Worm (Caenorhabditis elegans) whole organism, early embryonic: Measurements from ENCODE around the gene cyn-17.

Experiments
- B0310.2 ChIP-seq: sonication (generic microtip); optimal IDR thresholded peaks from 2 replicates; lab custom pipeline; 2016; ENCODE audit warnings: mild to moderate bottlenecking, missing genetic modification characterization, missing compliant biosample characterization
- F13C5.2 ChIP-seq: sonication (generic microtip); optimal IDR thresholded peaks from 2 replicates; lab custom pipeline; 2017; ENCODE audit warnings: mild to moderate bottlenecking, missing genetic modification characterization, inconsistent platforms, missing compliant biosample characterization
- aly-1 ChIP-seq: sonication (generic microtip); optimal IDR thresholded peaks from 2 replicates; lab custom pipeline; 2016; ENCODE audit warnings: missing genetic modification characterization, missing compliant biosample characterization
- ama-1 ChIP-seq: fragments of 150-350 bp; optimal IDR thresholded peaks from 2 replicates; lab custom pipeline; 2014
- ceh-13 ChIP-seq: fragments of 200-800 bp; sonication (Bioruptor generic); optimal IDR thresholded peaks from 2 replicates; lab custom pipeline; 2018; ENCODE audit warnings: mild to moderate bottlenecking, missing genetic modification characterization, missing compliant biosample characterization
- ceh-36 ChIP-seq: sonication (generic microtip); optimal IDR thresholded peaks from 2 replicates; lab custom pipeline; 2016; ENCODE audit warnings: missing genetic modification characterization, inconsistent platforms, missing compliant biosample characterization
- ets-7 ChIP-seq: sonication (generic microtip); optimal IDR thresholded peaks from 2 replicates; lab custom pipeline; 2016; ENCODE audit warnings: missing genotype, missing genetic modification characterization, missing compliant biosample characterization
- flt-1 ChIP-seq: fragments of 200-800 bp; sonication (Bioruptor generic); IDR thresholded peaks from 2 replicates; pipeline ENCODE4 v1.3.6; 2022; ENCODE audit warnings: missing genetic modification characterization, missing compliant biosample characterization
- hmbx-1 ChIP-seq: sonication (generic microtip); optimal IDR thresholded peaks from 2 replicates; lab custom pipeline; 2016; ENCODE audit warnings: mild to moderate bottlenecking, missing genetic modification characterization, missing compliant biosample characterization
- hmg-4 ChIP-seq: fragments of 200-800 bp; sonication (Bioruptor generic); optimal IDR thresholded peaks from 2 replicates; lab custom pipeline; 2018; ENCODE audit warnings: mild to moderate bottlenecking, missing genetic modification characterization, missing compliant biosample characterization
- hnd-1 ChIP-seq: sonication (generic microtip); optimal IDR thresholded peaks from 2 replicates; lab custom pipeline; 2016; ENCODE audit warnings: missing genetic modification characterization, missing compliant biosample characterization
- pes-1 ChIP-seq: fragments of 200-800 bp; sonication (Bioruptor generic); IDR thresholded peaks from 2 replicates; pipeline ENCODE4 v1.3.6; 2022; ENCODE audit warnings: missing genetic modification reagents, missing genetic modification characterization, missing compliant biosample characterization
- scrt-1 ChIP-seq: fragments of 200-800 bp; sonication (Bioruptor generic); IDR thresholded peaks from 2 replicates; pipeline ENCODE4 v1.3.6; 2022; ENCODE audit warnings: missing genetic modification characterization, missing compliant biosample characterization
- sea-1 ChIP-seq: fragments of 200-800 bp; sonication (Bioruptor generic); conservative IDR thresholded peaks from 2 replicates; pipeline ENCODE4 v1.3.6; 2022; ENCODE audit warnings: missing genetic modification characterization, missing compliant biosample characterization
- tbx-11 ChIP-seq: fragments of 200-800 bp; sonication (Bioruptor generic); IDR thresholded peaks from 2 replicates; pipeline ENCODE4 v1.3.6; 2022; ENCODE audit warnings: missing genetic modification characterization, missing compliant biosample characterization
- tbx-37 ChIP-seq: fragments of 200-800 bp; sonication (Bioruptor generic); conservative IDR thresholded peaks from 2 replicates; pipeline ENCODE4 v1.3.6; 2022; ENCODE audit warnings: missing genetic modification reagents, missing genetic modification characterization, missing compliant biosample characterization
- tra-4 ChIP-seq: sonication (generic microtip); optimal IDR thresholded peaks from 2 replicates; lab custom pipeline; 2017; ENCODE audit warnings: missing genetic modification characterization, missing compliant biosample characterization

Gene cyn-17

DNA sequence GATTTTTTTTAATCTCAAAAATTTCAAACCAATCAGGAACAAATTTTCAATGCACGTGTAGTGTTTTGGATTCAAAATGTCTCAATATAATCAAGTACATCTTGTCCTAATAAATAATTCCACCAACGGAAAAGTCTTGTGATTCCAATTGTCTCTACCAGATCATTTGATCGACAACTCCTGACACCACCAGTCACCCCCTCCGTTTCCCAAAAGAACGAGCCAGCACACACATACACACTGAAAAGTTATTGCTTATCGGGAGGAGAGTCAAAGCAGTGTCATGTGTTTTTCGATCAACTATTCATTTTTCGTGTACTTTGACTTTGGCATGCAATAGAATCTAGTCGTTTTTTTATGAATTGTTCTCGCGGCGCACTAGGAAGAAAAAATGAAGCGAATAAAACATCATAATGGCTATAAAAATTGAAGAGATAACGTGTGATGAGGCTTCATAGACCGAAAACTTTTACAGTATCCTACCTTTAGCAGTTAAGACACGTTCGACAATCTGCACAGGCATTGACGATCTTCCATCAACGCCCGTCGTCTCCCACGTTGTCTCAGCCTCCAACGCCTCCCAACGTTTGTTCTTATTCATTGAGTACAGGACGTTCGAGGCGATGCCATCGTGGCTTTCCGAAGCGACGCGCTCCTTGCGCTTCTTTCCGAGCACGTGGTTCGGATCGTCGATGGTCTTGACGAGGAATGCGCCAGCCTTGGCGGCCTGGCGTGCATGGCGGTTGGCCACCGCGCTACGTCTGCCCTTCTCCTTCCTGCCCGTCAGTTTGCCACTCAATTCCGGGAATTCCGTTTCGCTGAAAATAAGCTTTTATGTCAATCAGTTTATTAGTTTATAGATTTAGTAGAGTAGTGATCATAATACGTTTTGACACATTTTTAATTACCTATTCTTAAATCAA is 44.2 kb downstream of the cyn-17 start:
- peak; percentile 53 for TF ChIP-seq aly-1
- TF ChIP-seq sea-1 (GFP tag; lab: Robert Waterston, UW), result no peak

- no peak for TF ChIP-seq sea-1 (GFP tag; lab: Robert Waterston, UW)
- no peak for TF ChIP-seq tbx-37
- no peak for TF ChIP-seq tbx-11 (GFP tag; lab: Robert Waterston, UW)
- TF ChIP-seq pes-1, result no peak
- TF ChIP-seq F13C5.2, result no peak
- TF ChIP-seq scrt-1 (GFP tag; lab: Robert Waterston, UW), result no peak
- TF ChIP-seq B0310.2 (tag; lab: Kevin White, UChicago), result no peak
- no peak for TF ChIP-seq ceh-36
- TF ChIP-seq ets-7 (tag; lab: Kevin White, UChicago), result no peak
- TF ChIP-seq aly-1, result no peak
- no peak for TF ChIP-seq flt-1
- no peak for TF ChIP-seq ama-1
- no peak for TF ChIP-seq hmbx-1 (tag; lab: Kevin White, UChicago)
- TF ChIP-seq tra-4 (tag; lab: Kevin White, UChicago), result no peak
- TF ChIP-seq ceh-13 (GFP tag; lab: Kevin White, UChicago), result no peak
- TF ChIP-seq hnd-1 (tag; lab: Kevin White, UChicago), result no peak
- TF ChIP-seq hmg-4 (GFP tag; lab: Kevin White, UChicago), result no peak
Observed at ce11 chrV:5844349-5844760, 44.9 kb downstream of the cyn-17 start.

DNA sequence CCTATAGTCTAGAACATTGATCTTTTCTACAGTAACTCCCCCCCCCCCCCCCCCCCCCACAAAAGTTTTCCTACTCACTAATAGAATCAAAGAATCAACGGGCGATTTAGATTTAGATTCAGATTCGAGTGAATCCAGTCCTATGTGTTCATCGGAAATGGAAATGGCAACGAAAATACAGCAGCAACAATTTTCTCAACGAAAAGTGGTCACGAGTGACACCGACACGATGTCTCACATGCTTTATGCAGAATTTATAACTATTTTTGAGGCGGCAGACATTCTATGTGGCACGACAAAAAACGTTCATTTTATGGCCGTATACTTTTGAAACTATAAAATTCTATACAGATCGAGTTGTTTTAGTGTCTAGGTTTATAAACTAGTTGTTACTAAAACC is 45.7 kb downstream of the cyn-17 start:
- TF ChIP-seq hmg-4 (GFP tag; lab: Kevin White, UChicago) (no peak), pes-1 (no peak), F13C5.2 (no peak), hmbx-1 (tag; lab: Kevin White, UChicago) (no peak), tra-4 (tag; lab: Kevin White, UChicago) (no peak), B0310.2 (tag; lab: Kevin White, UChicago) (no peak), ceh-36 (no peak), flt-1 (no peak), ets-7 (tag; lab: Kevin White, UChicago) (no peak), scrt-1 (GFP tag; lab: Robert Waterston, UW) (no peak), aly-1 (no peak), tbx-37 (no peak), sea-1 (GFP tag; lab: Robert Waterston, UW) (no peak)

ce11 chrV:5845669-5846189 is 46.3 kb downstream of the cyn-17 start, which contains the start of gene F26F12.3:
Gene F26F12.3, minus strand, starts transcription at chrV:5845719.
- TF ChIP-seq hmg-4 (GFP tag; lab: Kevin White, UChicago) (peak; percentile 21), ama-1 (no peak)

DNA sequence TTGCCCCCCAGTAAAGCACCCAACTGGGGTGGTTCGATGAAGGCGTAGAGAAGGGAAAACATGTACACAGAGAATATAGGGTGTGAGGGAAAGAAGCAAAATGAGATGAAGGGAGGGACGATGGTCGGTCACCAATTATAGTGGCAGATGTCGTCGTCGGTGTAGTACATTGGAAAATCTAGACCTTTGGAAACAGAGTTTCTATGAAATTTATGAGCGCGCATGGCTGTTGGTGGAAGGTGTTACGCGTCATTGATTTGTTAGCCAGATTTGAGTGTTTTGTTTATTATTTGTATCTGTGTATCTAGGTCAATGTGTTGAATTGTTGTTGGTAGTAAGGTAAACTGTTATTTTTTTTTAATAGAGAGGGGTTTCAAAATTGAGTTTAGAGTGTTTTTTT is 47.3 kb downstream of the cyn-17 start:
- no peak for TF ChIP-seq ceh-13 (GFP tag; lab: Kevin White, UChicago)
- TF ChIP-seq hmg-4 (GFP tag; lab: Kevin White, UChicago), result peak; percentile 41
- peak; percentile 31 for TF ChIP-seq aly-1
- TF ChIP-seq B0310.2 (tag; lab: Kevin White, UChicago), result no peak

DNA sequence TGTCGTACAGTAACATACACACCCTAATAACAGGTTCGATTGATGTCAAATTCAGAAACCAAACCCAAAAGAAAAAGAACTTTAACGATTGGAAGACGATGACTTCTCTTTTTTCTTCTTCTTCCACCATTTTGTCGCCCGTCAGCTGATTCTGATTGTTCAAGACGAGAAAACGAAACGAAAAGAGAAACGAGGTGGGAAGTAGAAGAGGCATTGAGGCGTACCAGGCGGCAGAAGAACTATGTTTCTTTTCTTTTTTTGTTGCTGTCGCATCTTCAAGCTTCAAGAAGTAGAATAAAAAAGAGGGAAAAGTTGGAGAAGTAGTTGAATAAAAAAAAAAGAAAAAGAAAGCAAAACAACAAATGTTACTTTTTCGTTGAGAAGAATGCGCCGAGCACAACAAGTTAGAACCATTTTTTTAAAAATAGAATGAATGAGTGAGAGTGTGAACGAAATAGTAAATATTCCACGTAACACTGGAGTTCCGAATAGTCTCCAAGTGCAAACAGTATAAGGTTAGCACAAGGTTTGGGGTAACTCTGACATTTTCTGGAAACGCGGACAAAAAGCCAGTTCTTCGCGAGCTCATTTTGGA is 48.6 kb downstream of the cyn-17 start:
- TF ChIP-seq ets-7 (tag; lab: Kevin White, UChicago), result no peak
- no peak for TF ChIP-seq ceh-36
- no peak for TF ChIP-seq sea-1 (GFP tag; lab: Robert Waterston, UW)
- TF ChIP-seq ama-1, result no peak
- no peak for TF ChIP-seq tbx-37
- no peak for TF ChIP-seq B0310.2 (tag; lab: Kevin White, UChicago)
- TF ChIP-seq flt-1, result no peak

- TF ChIP-seq ceh-13 (GFP tag; lab: Kevin White, UChicago), result no peak
- TF ChIP-seq sea-1 (GFP tag; lab: Robert Waterston, UW), result no peak
- TF ChIP-seq pes-1, result no peak
- no peak for TF ChIP-seq tbx-11 (GFP tag; lab: Robert Waterston, UW)
- no peak for TF ChIP-seq ets-7 (tag; lab: Kevin White, UChicago)
- TF ChIP-seq ceh-36, result no peak
- no peak for TF ChIP-seq scrt-1 (GFP tag; lab: Robert Waterston, UW)
Observed at ce11 chrV:5850671-5851070, 51.2 kb downstream of the cyn-17 start.

- TF ChIP-seq sea-1 (GFP tag; lab: Robert Waterston, UW) (no peak), scrt-1 (GFP tag; lab: Robert Waterston, UW) (no peak), aly-1 (no peak), pes-1 (no peak), F13C5.2 (no peak), hmg-4 (GFP tag; lab: Kevin White, UChicago) (no peak), ama-1 (no peak), ceh-13 (GFP tag; lab: Kevin White, UChicago) (no peak), flt-1 (no peak), tra-4 (tag; lab: Kevin White, UChicago) (no peak), tbx-37 (no peak), ceh-36 (no peak), B0310.2 (tag; lab: Kevin White, UChicago) (no peak), hmbx-1 (tag; lab: Kevin White, UChicago) (no peak)
Observed at ce11 chrV:5851631-5852030, 52.2 kb downstream of the cyn-17 start.
